Fruit fly (Drosophila melanogaster): ENCODE measurements around the gene Arl5.

- TF ChIP-seq ttk (optimal IDR thresholded peaks at IDR 0.05) (no peak), h (optimal IDR thresholded peaks at IDR 0.05) (no peak)
Observed at dm6 chr3L:8285291-8285690, 14.3 kb downstream of the Arl5 start.
